Fruit fly (Drosophila melanogaster) whole organism, embryonic: ENCODE results near the gene Sptz.

Experiments
- Adf1 ChIP-seq: fragments of 200-800 bp; sonication (Bioruptor generic); IDR thresholded peaks from 2 replicates; pipeline ENCODE4 v1.3.6; 2022; ENCODE audit warnings: missing biosample characterization, missing genetic modification characterization
- Aef1 ChIP-seq: fragments of 200-800 bp; sonication (Bioruptor generic); IDR thresholded peaks from 3 replicates; pipeline ENCODE4 v1.3.6; 2022; ENCODE audit warnings: missing biosample characterization, missing genetic modification characterization
- CG10979 ChIP-seq: fragments of 200-800 bp; sonication (Bioruptor generic); optimal IDR thresholded peaks from 2 replicates; lab custom pipeline; 2018; ENCODE audit warnings: missing biosample characterization, mild to moderate bottlenecking, missing genetic modification characterization, moderate library complexity
- CG11504 ChIP-seq: fragments of 200-800 bp; sonication (Bioruptor generic); optimal IDR thresholded peaks from 3 replicates; lab custom pipeline; 2019; ENCODE audit warnings: missing biosample characterization, mild to moderate bottlenecking, missing genetic modification characterization, moderate library complexity
- CG13424 ChIP-seq: fragments of 200-800 bp; sonication (Bioruptor generic); optimal IDR thresholded peaks from 2 replicates; lab custom pipeline; 2019; ENCODE audit warnings: missing biosample characterization, mild to moderate bottlenecking, missing genetic modification characterization, moderate library complexity
- CG13775 ChIP-seq: fragments of 200-800 bp; sonication (Bioruptor generic); optimal IDR thresholded peaks from 3 replicates; lab custom pipeline; 2017; ENCODE audit warnings: missing biosample characterization, mild to moderate bottlenecking, missing genetic modification characterization
- CG15601 ChIP-seq: fragments of 200-800 bp; sonication (Bioruptor generic); optimal IDR thresholded peaks from 3 replicates; lab custom pipeline; 2019; ENCODE audit warnings: missing biosample characterization, mild to moderate bottlenecking, missing genetic modification characterization, moderate library complexity
- CG17328 ChIP-seq: fragments of 200-800 bp; sonication (Bioruptor generic); IDR thresholded peaks from 2 replicates; pipeline ENCODE4 v1.3.6; 2022; ENCODE audit warnings: missing biosample characterization, missing genetic modification characterization
- CG17361 ChIP-seq: fragments of 200-800 bp; sonication (Bioruptor generic); IDR thresholded peaks from 3 replicates; pipeline ENCODE4 v1.3.6; 2022; ENCODE audit warnings: missing biosample characterization, missing genetic modification characterization
- CG17829 ChIP-seq: fragments of 200-800 bp; optimal IDR thresholded peaks from 2 replicates; lab custom pipeline; 2019; ENCODE audit warnings: missing biosample characterization, mild to moderate bottlenecking, missing genetic modification characterization, moderate library complexity
- CG18764 ChIP-seq: fragments of 200-800 bp; sonication (Bioruptor generic); optimal IDR thresholded peaks from 3 replicates; lab custom pipeline; 2016; ENCODE audit warnings: missing biosample characterization, missing genetic modification characterization
- CG31441 ChIP-seq: fragments of 200-800 bp; sonication (Bioruptor generic); IDR thresholded peaks from 2 replicates; pipeline ENCODE4 v1.3.6; 2022; ENCODE audit warnings: missing biosample characterization, missing genetic modification characterization
- CG3163 ChIP-seq: fragments of 200-800 bp; sonication (Bioruptor generic); optimal IDR thresholded peaks from 3 replicates; lab custom pipeline; 2016; ENCODE audit warnings: missing biosample characterization, missing genetic modification characterization
- CG3407 ChIP-seq: fragments of 200-800 bp; sonication (Bioruptor generic); optimal IDR thresholded peaks from 2 replicates; lab custom pipeline; 2018; ENCODE audit warnings: missing biosample characterization, mild to moderate bottlenecking, missing genetic modification characterization
- CG34422 ChIP-seq: fragments of 200-800 bp; sonication (Bioruptor generic); IDR thresholded peaks from 3 replicates; pipeline ENCODE4 v1.3.6; 2022; ENCODE audit warnings: missing biosample characterization, missing genetic modification characterization
- CG4328 ChIP-seq: fragments of 200-800 bp; sonication (Bioruptor generic); optimal IDR thresholded peaks from 3 replicates; lab custom pipeline; 2017; ENCODE audit warnings: missing biosample characterization, missing genetic modification reagents, missing genetic modification characterization
- CG4404 ChIP-seq: fragments of 200-800 bp; sonication (Bioruptor generic); IDR thresholded peaks from 2 replicates; pipeline ENCODE4 v1.3.6; 2022; ENCODE audit warnings: missing biosample characterization, missing genetic modification characterization
- CG4617 ChIP-seq: fragments of 200-800 bp; sonication (Bioruptor generic); optimal IDR thresholded peaks from 3 replicates; lab custom pipeline; 2016; ENCODE audit warnings: missing biosample characterization, missing genetic modification characterization, borderline replicate concordance
- CG4707 ChIP-seq: fragments of 200-800 bp; sonication (Bioruptor generic); optimal IDR thresholded peaks from 2 replicates; lab custom pipeline; 2018; ENCODE audit warnings: missing biosample characterization, mild to moderate bottlenecking, missing genetic modification characterization, moderate library complexity
- CG4854 ChIP-seq: fragments of 200-800 bp; sonication (Bioruptor generic); optimal IDR thresholded peaks from 2 replicates; lab custom pipeline; 2016; ENCODE audit warnings: missing biosample characterization, missing genetic modification characterization, inconsistent platforms
- CG6683 ChIP-seq: fragments of 200-800 bp; sonication (Bioruptor generic); optimal IDR thresholded peaks from 2 replicates; lab custom pipeline; 2017; ENCODE audit warnings: missing biosample characterization, mild to moderate bottlenecking, missing genetic modification characterization, missing genetic modification reagents
- CG6689 ChIP-seq: fragments of 200-800 bp; sonication (Bioruptor generic); IDR thresholded peaks from 2 replicates; pipeline ENCODE4 v1.3.6; 2022; ENCODE audit warnings: missing biosample characterization, missing genetic modification characterization
- CG6791 ChIP-seq: fragments of 200-800 bp; sonication (Bioruptor generic); IDR thresholded peaks from 3 replicates; pipeline ENCODE4 v1.3.6; 2022; ENCODE audit warnings: missing biosample characterization, missing genetic modification characterization; ENCODE audit not compliant: partially characterized antibody
- CG8089 ChIP-seq: fragments of 200-800 bp; sonication (Bioruptor generic); optimal IDR thresholded peaks from 3 replicates; lab custom pipeline; 2016; ENCODE audit warnings: missing biosample characterization, missing genetic modification characterization
- CG9817 ChIP-seq: fragments of 200-800 bp; sonication (Bioruptor generic); optimal IDR thresholded peaks from 2 replicates; lab custom pipeline; 2018; ENCODE audit warnings: missing biosample characterization, mild to moderate bottlenecking, missing genetic modification characterization, moderate library complexity
- CkIIα-i1 ChIP-seq: fragments of 200-800 bp; sonication (Bioruptor generic); IDR thresholded peaks from 2 replicates; pipeline ENCODE4 v1.3.6; 2022; ENCODE audit warnings: missing biosample characterization, missing genetic modification characterization
- D19A ChIP-seq: fragments of 200-800 bp; optimal IDR thresholded peaks from 3 replicates; lab custom pipeline; 2019; ENCODE audit warnings: missing biosample characterization, mild to moderate bottlenecking, missing genetic modification characterization, moderate library complexity
- Dll ChIP-seq: fragments of 200-800 bp; sonication (Bioruptor generic); IDR thresholded peaks from 4 replicates; pipeline ENCODE4 v1.3.6; 2022; ENCODE audit warnings: missing biosample characterization, missing genetic modification characterization; ENCODE audit not compliant: partially characterized antibody
- H2.0 ChIP-seq: fragments of 200-800 bp; sonication (Bioruptor generic); IDR thresholded peaks from 2 replicates; pipeline ENCODE4 v1.3.6; 2022; ENCODE audit warnings: missing biosample characterization, missing genetic modification characterization
- Hr3 ChIP-seq: fragments of 200-800 bp; sonication (Bioruptor generic); optimal IDR thresholded peaks from 3 replicates; lab custom pipeline; 2016; ENCODE audit warnings: missing biosample characterization, missing genetic modification characterization
- Hr39 ChIP-seq: fragments of >200 bp; optimal IDR thresholded peaks from 2 replicates; lab custom pipeline; 2017
- Lim3 ChIP-seq: fragments of 200-800 bp; sonication (Bioruptor generic); IDR thresholded peaks from 2 replicates; pipeline ENCODE4 v1.3.6; 2022; ENCODE audit warnings: missing biosample characterization, missing genetic modification characterization
- Lpt ChIP-seq: fragments of >200 bp; optimal IDR thresholded peaks from 2 replicates; lab custom pipeline; 2018; ENCODE audit warnings: missing biosample characterization, missing genetic modification characterization
- Mes4 ChIP-seq: fragments of 200-800 bp; sonication (Bioruptor generic); optimal IDR thresholded peaks from 2 replicates; lab custom pipeline; 2016; ENCODE audit warnings: missing biosample characterization, missing genetic modification characterization
- Stat92E ChIP-seq, 3 experiments: fragments of >200 bp in 2 of 3; fragments of 200-800 bp in 1 of 3; sonication (Bioruptor generic) in 1 of 3; optimal IDR thresholded peaks; 2 replicates each; lab custom pipeline; 2017 to 2019; ENCODE audit warnings: missing biosample characterization in 3 of 3, missing genetic modification characterization in 3 of 3, mild to moderate bottlenecking in 1 of 3, moderate library complexity in 1 of 3
- Tbp ChIP-seq: fragments of >200 bp; optimal IDR thresholded peaks from 2 replicates; lab custom pipeline; 2018; ENCODE audit warnings: missing biosample characterization, missing genetic modification characterization
- YL-1 ChIP-seq: fragments of 200-800 bp; sonication (Bioruptor generic); optimal IDR thresholded peaks from 3 replicates; lab custom pipeline; 2017; ENCODE audit warnings: missing biosample characterization, mild to moderate bottlenecking, missing genetic modification characterization
- cg ChIP-seq: fragments of 200-800 bp; sonication (Bioruptor generic); optimal IDR thresholded peaks from 3 replicates; lab custom pipeline; 2019; ENCODE audit warnings: missing biosample characterization, mild to moderate bottlenecking, missing genetic modification characterization, moderate library complexity
- ci ChIP-seq: fragments of 200-800 bp; sonication (Bioruptor generic); IDR thresholded peaks from 3 replicates; pipeline ENCODE4 v1.3.6; 2022; ENCODE audit warnings: missing biosample characterization, missing genetic modification characterization
- crc ChIP-seq: fragments of 200-800 bp; sonication (Bioruptor generic); optimal IDR thresholded peaks from 2 replicates; lab custom pipeline; 2016; ENCODE audit warnings: missing biosample characterization, missing genetic modification characterization
- dmrt99B ChIP-seq: fragments of 200-800 bp; sonication (Bioruptor generic); optimal IDR thresholded peaks from 2 replicates; lab custom pipeline; 2018; ENCODE audit warnings: missing biosample characterization, mild to moderate bottlenecking, missing genetic modification characterization, moderate library complexity
- emc ChIP-seq: fragments of 200-800 bp; sonication (Bioruptor generic); optimal IDR thresholded peaks from 2 replicates; lab custom pipeline; 2016; ENCODE audit warnings: missing biosample characterization, missing genetic modification characterization
- eyg ChIP-seq: fragments of 200-800 bp; sonication (Bioruptor generic); optimal IDR thresholded peaks from 3 replicates; lab custom pipeline; 2016; ENCODE audit warnings: missing biosample characterization, missing genetic modification characterization
- hth ChIP-seq: fragments of >200 bp; optimal IDR thresholded peaks from 2 replicates; lab custom pipeline; 2017; ENCODE audit warnings: inconsistent platforms
- lov ChIP-seq, 2 experiments: fragments of 200-800 bp in 1 of 2; fragments of >200 bp in 1 of 2; sonication (Bioruptor generic) in 1 of 2; IDR thresholded peaks in 1 of 2; optimal IDR thresholded peaks in 1 of 2; 2 replicates in 1 of 2; 3 replicates in 1 of 2; pipeline versions ENCODE4 v1.3.6 to Lab custom; 2017 to 2022; ENCODE audit warnings: missing biosample characterization in 1 of 2, missing genetic modification characterization in 1 of 2
- odd ChIP-seq: fragments of 200-800 bp; sonication (Bioruptor generic); optimal IDR thresholded peaks from 2 replicates; lab custom pipeline; 2017; ENCODE audit warnings: missing biosample characterization, mild to moderate bottlenecking, missing genetic modification characterization
- sens-2 ChIP-seq: fragments of 200-800 bp; sonication (Bioruptor generic); IDR thresholded peaks from 2 replicates; pipeline ENCODE4 v1.3.6; 2022; ENCODE audit warnings: missing biosample characterization, missing genetic modification characterization
- ssp ChIP-seq: fragments of 200-800 bp; sonication (Bioruptor generic); IDR thresholded peaks from 2 replicates; pipeline ENCODE4 v1.3.6; 2022; ENCODE audit warnings: missing biosample characterization, missing genetic modification characterization
- tio ChIP-seq: fragments of 200-800 bp; sonication (Bioruptor generic); optimal IDR thresholded peaks from 2 replicates; lab custom pipeline; 2017; ENCODE audit warnings: missing biosample characterization, missing genetic modification characterization, inconsistent platforms
- trh ChIP-seq: fragments of 200-800 bp; sonication (Bioruptor generic); optimal IDR thresholded peaks from 2 replicates; lab custom pipeline; 2016; ENCODE audit warnings: missing biosample characterization, missing genetic modification characterization
- vfl ChIP-seq: fragments of 200-800 bp; sonication (Bioruptor generic); optimal IDR thresholded peaks from 2 replicates; lab custom pipeline; 2016; ENCODE audit warnings: missing biosample characterization, missing genetic modification characterization

The Sptz gene

DNA sequence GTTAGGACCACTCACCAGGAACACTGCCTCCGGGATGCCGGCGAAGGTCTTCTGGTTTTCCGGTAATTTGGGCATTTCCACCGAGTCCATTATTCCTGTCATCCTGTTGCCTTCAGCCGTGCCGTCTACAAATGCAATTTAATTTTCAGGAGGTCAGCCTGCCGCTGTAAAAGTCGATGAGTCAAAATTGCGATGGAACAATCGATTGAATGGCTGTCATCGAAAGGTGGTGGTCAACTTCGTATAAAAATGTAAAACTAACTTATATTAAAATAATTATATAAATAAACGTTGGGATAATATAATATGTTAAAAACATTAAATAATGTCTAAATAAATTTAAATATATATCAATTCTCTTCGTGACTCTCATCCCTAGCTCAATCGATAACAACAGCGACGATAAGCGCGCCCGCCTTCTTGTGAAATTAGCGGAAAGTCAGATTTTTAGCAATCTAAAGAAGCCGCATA is 12.2 kb upstream of the Sptz start, which contains the start of the genes mgr and Irbp (continued):
- peak; percentile 97 for TF ChIP-seq CG31441 (GFP tag; lab: Robert Waterston, UW)
- TF ChIP-seq CG6683 (GFP tag; lab: Kevin White, UChicago) = peak; percentile 81
- peak; percentile 96 for TF ChIP-seq CG17361 (GFP tag; lab: Robert Waterston, UW)
- TF ChIP-seq CG13775 (GFP tag; lab: Kevin White, UChicago) = peak; percentile 95
- TF ChIP-seq Mes4 (GFP tag; lab: Kevin White, UChicago) = peak; percentile 11
- peak; percentile 95 for TF ChIP-seq CG17328 (GFP tag; lab: Robert Waterston, UW)
- TF ChIP-seq cg (GFP tag; lab: Kevin White, UChicago) = no peak
- TF ChIP-seq crc (GFP tag; lab: Kevin White, UChicago) = no peak
- TF ChIP-seq CG13424 (tag; lab: Kevin White, UChicago) = peak; percentile 94
- TF ChIP-seq Aef1 (GFP tag; lab: Robert Waterston, UW) = peak; percentile 93
- TF ChIP-seq Hr3 (GFP tag; lab: Kevin White, UChicago) = peak; percentile 92
- TF ChIP-seq CG6791 (GFP tag; lab: Robert Waterston, UW) = no peak; the same call in 2 of the 3 replicates
- peak; percentile 73 for TF ChIP-seq trh (GFP tag; lab: Kevin White, UChicago)
- no peak for TF ChIP-seq Tbp (GFP tag; lab: Kevin White, UChicago)
- peak; percentile 85 for TF ChIP-seq CG18764 (GFP tag; lab: Kevin White, UChicago)
- TF ChIP-seq ssp (GFP tag; lab: Robert Waterston, UW) = peak; percentile 89
- TF ChIP-seq emc (GFP tag; lab: Kevin White, UChicago) = no peak
- peak; percentile 64 for TF ChIP-seq CG4707
- TF ChIP-seq CG4617 (GFP tag; lab: Kevin White, UChicago) = peak; percentile 47
- peak; percentile 91 for TF ChIP-seq CG15601
- peak; percentile 71 for TF ChIP-seq Lim3 (GFP tag; lab: Robert Waterston, UW)
- TF ChIP-seq dmrt99B (tag; lab: Kevin White, UChicago) = no peak
- peak; percentile 76; the same call in 1 of the 2 replicates for TF ChIP-seq Adf1 (GFP tag; lab: Robert Waterston, UW)
- TF ChIP-seq CG9817 (tag; lab: Kevin White, UChicago) = peak; percentile 92
- peak; percentile 91 for TF ChIP-seq CG11504 (tag; lab: Kevin White, UChicago)
- TF ChIP-seq CkIIα-i1 (GFP tag; lab: Robert Waterston, UW) = no peak
- TF ChIP-seq Stat92E (GFP tag; optimal IDR thresholded peaks at IDR 0.05; lab: Kevin White, UChicago) = peak in 1 of 3 experiments; percentile 77
- TF ChIP-seq CG10979 (tag; lab: Kevin White, UChicago) = peak; percentile 92
- no peak for TF ChIP-seq CG4854 (GFP tag; lab: Kevin White, UChicago)
- peak; percentile 85 for TF ChIP-seq D19A
- TF ChIP-seq CG17829 (tag; lab: Kevin White, UChicago) = peak; percentile 97
- peak; percentile 93 for TF ChIP-seq YL-1 (GFP tag; lab: Kevin White, UChicago)
- TF ChIP-seq sens-2 = peak; percentile 77
- no peak for TF ChIP-seq lov (optimal IDR thresholded peaks at IDR 0.05; lab: Kevin White, UChicago)
- TF ChIP-seq lov (GFP tag; IDR thresholded peaks at IDR 0.05; lab: Robert Waterston, UW) = peak; percentile 64; the same call in 1 of the 3 replicates
- TF ChIP-seq CG8089 (GFP tag; lab: Kevin White, UChicago) = no peak
- TF ChIP-seq Hr39 (lab: Kevin White, UChicago) = no peak
- TF ChIP-seq odd (GFP tag; lab: Kevin White, UChicago) = peak; percentile 81
- TF ChIP-seq CG3407 = peak; percentile 83
- no peak for TF ChIP-seq tio (GFP tag; lab: Kevin White, UChicago)
- peak; percentile 95 for TF ChIP-seq CG34422 (GFP tag; lab: Robert Waterston, UW)
- TF ChIP-seq CG4404 (GFP tag; lab: Robert Waterston, UW) = peak; percentile 92
- TF ChIP-seq CG3163 (GFP tag; lab: Kevin White, UChicago) = peak; percentile 4
- TF ChIP-seq Lpt (GFP tag; lab: Kevin White, UChicago) = no peak
- TF ChIP-seq ci = peak; percentile 95
- no peak for TF ChIP-seq eyg (GFP tag; lab: Kevin White, UChicago)
- TF ChIP-seq Dll (GFP tag; lab: Robert Waterston, UW) = peak; percentile 93
- no peak for TF ChIP-seq hth (lab: Kevin White, UChicago)
- peak; percentile 69 for TF ChIP-seq CG4328 (GFP tag; lab: Kevin White, UChicago)
- peak; percentile 92 for TF ChIP-seq H2.0 (GFP tag; lab: Robert Waterston, UW)
- TF ChIP-seq vfl (GFP tag; lab: Kevin White, UChicago) = peak; percentile 65
- peak; percentile 95 for TF ChIP-seq CG6689 (GFP tag; lab: Robert Waterston, UW)
